Fruit fly (Drosophila melanogaster): ENCODE data around the gene CG43965.
A peak's percentile ranks its signal among the peaks of the same experiment; 100 is the strongest.

CG43965 gene

dm6 chr3L:8704713-8705412 lies 20.7 kb downstream of the CG43965 start (continued):
- TF ChIP-seq dmrt11E (tag; optimal IDR thresholded peaks at IDR 0.05) (no peak), ash1 (GFP tag; optimal IDR thresholded peaks at IDR 0.05) (no peak), ken (GFP tag; IDR thresholded peaks at IDR 0.05) (no peak), CG32772 (GFP tag; IDR thresholded peaks at IDR 0.05) (no peak), az2 (GFP tag; optimal IDR thresholded peaks at IDR 0.05) (no peak), CG15696 (tag; optimal IDR thresholded peaks at IDR 0.05) (no peak), tap (tag; optimal IDR thresholded peaks at IDR 0.05) (no peak), chinmo (GFP tag; IDR thresholded peaks at IDR 0.05; ENCODE audit: partially characterized antibody) (peak; percentile 73; the same call in 1 of the 4 replicates), ems (GFP tag; optimal IDR thresholded peaks at IDR 0.05) (no peak), CoRest (tag; optimal IDR thresholded peaks at IDR 0.05) (no peak), CG5245 (GFP tag; optimal IDR thresholded peaks at IDR 0.05) (no peak), CG11696 (GFP tag; IDR thresholded peaks at IDR 0.05) (no peak), CG1647 (GFP tag; optimal IDR thresholded peaks at IDR 0.05) (no peak), CG12299 (tag; optimal IDR thresholded peaks at IDR 0.05) (no peak), lab (GFP tag; optimal IDR thresholded peaks at IDR 0.05) (peak; percentile 66), Hey (tag; optimal IDR thresholded peaks at IDR 0.05) (peak; percentile 90), dysf (GFP tag; IDR thresholded peaks at IDR 0.05) (no peak), pros (GFP tag; optimal IDR thresholded peaks at IDR 0.05) (no peak), Hr78 (GFP tag; optimal IDR thresholded peaks at IDR 0.05) (peak in 1 of 2 experiments; percentile 67), sr (GFP tag; IDR thresholded peaks at IDR 0.05) (no peak), bsh (GFP tag; optimal IDR thresholded peaks at IDR 0.05) (no peak), CG3847 (GFP tag; IDR thresholded peaks at IDR 0.05) (no peak), kay (GFP tag; optimal IDR thresholded peaks at IDR 0.05) (peak; percentile 44), CG10959 (GFP tag; IDR thresholded peaks at IDR 0.05) (no peak), CG17912 (GFP tag; optimal IDR thresholded peaks at IDR 0.05) (no peak), CG1603 (tag; optimal IDR thresholded peaks at IDR 0.05) (no peak), CG14441 (GFP tag; IDR thresholded peaks at IDR 0.05) (no peak), Opbp (GFP tag; IDR thresholded peaks at IDR 0.05; ENCODE audit: partially characterized antibody) (no peak), CG32767 (GFP tag; IDR thresholded peaks at IDR 0.05) (0 out of 2 replicates have a peak, but pooled peaks have one; percentile 18), sd (tag; optimal IDR thresholded peaks at IDR 0.05) (no peak), fd102C (GFP tag; optimal IDR thresholded peaks at IDR 0.05) (no peak), klu (GFP tag; IDR thresholded peaks at IDR 0.05) (no peak), Deaf1 (tag; optimal IDR thresholded peaks at IDR 0.05) (peak; percentile 49), Sry-δ (GFP tag; optimal IDR thresholded peaks at IDR 0.05) (no peak), ac (GFP tag; optimal IDR thresholded peaks at IDR 0.05) (no peak), Max (GFP tag; optimal IDR thresholded peaks at IDR 0.05) (no peak), CG14667 (GFP tag; IDR thresholded peaks at IDR 0.05) (no peak), TFAM (GFP tag; optimal IDR thresholded peaks at IDR 0.05) (no peak), Antp (GFP tag; optimal IDR thresholded peaks at IDR 0.05) (no peak), Eip74EF (GFP tag; optimal IDR thresholded peaks at IDR 0.05) (no peak), CG13624 (GFP tag; optimal IDR thresholded peaks at IDR 0.05) (no peak), CG10321 (GFP tag; IDR thresholded peaks at IDR 0.05) (0 out of 2 replicates have a peak, but pooled peaks have one; percentile 17), schlank (tag; optimal IDR thresholded peaks at IDR 0.05) (peak; percentile 18), CG3726 (GFP tag; IDR thresholded peaks at IDR 0.05) (no peak), ab (GFP tag; optimal IDR thresholded peaks at IDR 0.05) (no peak), Hr39 (optimal IDR thresholded peaks at IDR 0.05) (no peak), gfzf (GFP tag; optimal IDR thresholded peaks at IDR 0.05) (no peak), mirr (GFP tag; optimal IDR thresholded peaks at IDR 0.05) (peak; percentile 89), so (GFP tag; IDR thresholded peaks at IDR 0.05) (no peak), pho (GFP tag; optimal IDR thresholded peaks at IDR 0.05) (no peak)
